Fruit fly (Drosophila melanogaster): ENCODE data around the gene twin.

twin gene

DNA sequence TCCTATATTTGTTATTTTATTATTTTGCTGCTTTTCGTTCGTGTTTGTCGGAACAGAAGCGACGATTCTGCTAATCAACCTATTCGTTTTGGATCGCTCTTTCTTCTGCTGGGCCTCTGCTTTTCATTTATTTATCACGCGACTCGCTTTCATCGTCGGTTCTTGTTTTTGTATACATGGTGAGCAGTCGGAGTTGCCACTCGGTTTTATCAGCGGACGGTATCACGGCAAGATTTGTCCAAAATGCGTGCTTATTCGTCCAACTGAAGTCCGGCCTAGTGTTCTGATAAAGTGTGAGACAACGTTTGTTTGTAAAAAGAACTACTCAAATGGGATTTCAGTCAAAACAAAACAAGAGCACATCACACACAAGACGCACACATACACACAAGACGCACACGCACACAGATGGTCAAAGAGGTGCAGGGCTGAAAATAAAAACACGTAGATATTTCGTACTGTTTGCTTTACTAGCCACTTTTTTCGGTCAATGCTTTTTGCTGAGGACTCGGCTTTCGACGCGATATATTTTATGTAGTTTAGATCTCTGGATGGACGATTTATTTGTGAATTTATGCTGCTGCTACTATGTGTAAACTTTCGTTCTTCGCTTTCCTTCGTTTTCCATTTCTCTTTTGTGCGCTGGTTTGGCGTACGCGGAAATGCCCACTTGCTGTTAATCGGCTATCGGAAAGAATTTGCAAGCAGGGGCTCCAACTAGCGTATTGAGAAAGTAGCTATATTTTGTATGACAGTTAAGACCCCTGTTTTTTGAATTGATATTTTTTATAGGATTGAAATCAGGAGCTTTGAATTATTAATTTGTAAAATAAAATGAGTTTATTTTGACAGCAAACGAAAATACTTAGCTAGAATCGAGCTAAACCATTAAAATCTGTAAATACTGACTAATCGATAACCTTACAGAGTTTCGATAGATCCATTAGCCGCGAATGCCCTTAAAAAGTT lies at the start of gene twin (continued):
- TF ChIP-seq dsx (GFP tag; optimal IDR thresholded peaks at IDR 0.05; ENCODE audit: poor library complexity, severe bottlenecking) (peak; percentile 49), CG31627 (GFP tag; optimal IDR thresholded peaks at IDR 0.05) (peak; percentile 53), Smox (GFP tag; optimal IDR thresholded peaks at IDR 0.05) (no peak), fd59A (GFP tag; optimal IDR thresholded peaks at IDR 0.05) (no peak), eg (GFP tag; IDR thresholded peaks at IDR 0.05) (peak; percentile 54; the same call in 2 of the 3 replicates), CG4318 (GFP tag; optimal IDR thresholded peaks at IDR 0.05) (no peak), CG3032 (tag; optimal IDR thresholded peaks at IDR 0.05) (peak; percentile 54), net (GFP tag; optimal IDR thresholded peaks at IDR 0.05) (no peak), OdsH (GFP tag; optimal IDR thresholded peaks at IDR 0.05) (peak; percentile 52), Blimp-1 (GFP tag; optimal IDR thresholded peaks at IDR 0.05) (no peak)

- TF ChIP-seq Eip75B (GFP tag; optimal IDR thresholded peaks at IDR 0.05) (peak; percentile 27), CG15336 (GFP tag; IDR thresholded peaks at IDR 0.05) (peak; percentile 42; the same call in 1 of the 2 replicates), Ets96B (tag; optimal IDR thresholded peaks at IDR 0.05) (peak; percentile 1), fd85E (GFP tag; optimal IDR thresholded peaks at IDR 0.05) (no peak), CG6163 (GFP tag; IDR thresholded peaks at IDR 0.05) (peak; percentile 36; the same call in 1 of the 3 replicates), CG9139 (GFP tag; optimal IDR thresholded peaks at IDR 0.05) (peak; percentile 15), CG6808 (GFP tag; optimal IDR thresholded peaks at IDR 0.05) (no peak), Eip78C (GFP tag) (peak; percentile 81), dac (GFP tag; optimal IDR thresholded peaks at IDR 0.05) (no peak), CG8119 (GFP tag; IDR thresholded peaks at IDR 0.05) (peak; percentile 26; the same call in 1 of the 3 replicates), dsx (GFP tag; optimal IDR thresholded peaks at IDR 0.05; ENCODE audit: poor library complexity, severe bottlenecking) (peak; percentile 42), CG1621 (tag; optimal IDR thresholded peaks at IDR 0.05) (peak; percentile 10), fkh (GFP tag; optimal IDR thresholded peaks at IDR 0.05) (peak; percentile 47), esn (GFP tag; optimal IDR thresholded peaks at IDR 0.05) (peak; percentile 42), achi (GFP tag; optimal IDR thresholded peaks at IDR 0.05) (no peak), Sox14 (GFP tag; optimal IDR thresholded peaks at IDR 0.05) (peak; percentile 28), Met (GFP tag; optimal IDR thresholded peaks at IDR 0.05) (no peak), Eip93F (GFP tag; optimal IDR thresholded peaks at IDR 0.05) (no peak), cyc (GFP tag; optimal IDR thresholded peaks at IDR 0.05) (no peak), ss (GFP tag; optimal IDR thresholded peaks at IDR 0.05) (peak; percentile 26 to 39), CG16779 (tag; optimal IDR thresholded peaks at IDR 0.05) (no peak), CG3032 (tag; optimal IDR thresholded peaks at IDR 0.05) (peak; percentile 11), CG6854 (GFP tag; optimal IDR thresholded peaks at IDR 0.05) (peak; percentile 64), eg (GFP tag; IDR thresholded peaks at IDR 0.05) (peak; percentile 24; the same call in 1 of the 3 replicates), CG3919 (GFP tag; optimal IDR thresholded peaks at IDR 0.05) (peak; percentile 21)
Observed at dm6 chr3R:24271071-24271470, 49.3 kb upstream of the twin start, which contains the start of gene jar. Gene jar, minus strand, starts transcription at chr3R:24271233.

DNA sequence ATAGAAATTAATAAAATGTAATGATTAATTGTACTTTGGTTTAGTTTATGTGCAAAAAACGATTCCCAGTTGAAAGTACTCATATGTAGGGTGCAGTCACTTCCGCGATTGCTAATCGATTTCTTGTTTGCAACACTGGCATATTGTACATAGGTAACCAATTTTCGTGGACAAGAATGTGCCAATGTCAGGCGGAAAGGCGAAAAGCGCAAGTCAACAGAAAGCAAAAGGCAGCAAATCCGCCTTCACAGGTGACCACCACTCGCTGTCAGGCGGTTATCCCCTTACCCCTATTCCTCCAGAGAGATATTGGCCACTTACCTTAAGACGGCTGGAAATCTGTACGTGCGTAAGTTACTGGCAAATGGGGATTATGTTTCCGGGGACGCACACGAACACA lies 48.8 kb upstream of the twin start:
- TF ChIP-seq Met (GFP tag; optimal IDR thresholded peaks at IDR 0.05), result no peak
- TF ChIP-seq Eip93F (GFP tag; optimal IDR thresholded peaks at IDR 0.05), result no peak
- TF ChIP-seq fkh (GFP tag; optimal IDR thresholded peaks at IDR 0.05), result no peak
- TF ChIP-seq vri (GFP tag; optimal IDR thresholded peaks at IDR 0.05), result no peak

DNA sequence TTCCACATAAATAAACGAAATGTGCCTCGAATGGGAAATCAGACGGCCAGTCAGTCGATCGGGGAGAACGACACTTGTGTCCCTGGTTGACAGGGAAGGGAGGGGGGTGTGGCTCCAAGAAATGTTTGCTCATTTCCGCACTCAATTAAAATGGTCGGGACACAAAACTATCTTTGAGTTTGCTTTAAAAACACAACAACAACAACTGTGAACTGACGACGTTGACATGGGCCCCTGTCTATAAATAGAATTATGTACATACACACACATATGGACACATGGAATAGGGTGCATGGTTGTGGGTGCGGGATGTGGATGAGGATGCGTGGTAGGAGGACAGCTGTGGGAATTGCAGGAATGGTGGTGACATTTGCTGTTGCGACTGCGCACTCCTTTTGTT lies 48.3 kb upstream of the twin start:
- no peak for TF ChIP-seq dsx (GFP tag; optimal IDR thresholded peaks at IDR 0.05; ENCODE audit: poor library complexity, severe bottlenecking)
- TF ChIP-seq fkh (GFP tag; optimal IDR thresholded peaks at IDR 0.05), result peak; percentile 80
- TF ChIP-seq ss (GFP tag; optimal IDR thresholded peaks at IDR 0.05), result peak in 1 of 2 experiments; percentile 27
